Worm (Caenorhabditis elegans): ENCODE results near the gene Y70C5B.2.

- no peak for TF ChIP-seq nhr-28 (tag; optimal IDR thresholded peaks at IDR 0.05)
- no peak for TF ChIP-seq fos-1 (tag; optimal IDR thresholded peaks at IDR 0.05)
- no peak for TF ChIP-seq ceh-82 (tag; optimal IDR thresholded peaks at IDR 0.05)
- no peak for TF ChIP-seq ztf-11 (tag; optimal IDR thresholded peaks at IDR 0.05)
- TF ChIP-seq zag-1 (tag; optimal IDR thresholded peaks at IDR 0.05): no peak
- TF ChIP-seq nhr-41 (GFP tag; IDR thresholded peaks at IDR 0.05): no peak
- no peak for TF ChIP-seq snpc-4 (tag; optimal IDR thresholded peaks at IDR 0.05)
- no peak for TF ChIP-seq nhr-76 (tag; optimal IDR thresholded peaks at IDR 0.05)
- no peak for TF ChIP-seq ZK546.5 (tag; optimal IDR thresholded peaks at IDR 0.05)
- no peak for TF ChIP-seq dmd-8 (GFP tag; IDR thresholded peaks at IDR 0.05)
- TF ChIP-seq Y105C5A.15 (GFP tag; IDR thresholded peaks at IDR 0.05): no peak
These were observed 19.3 kb upstream of the Y70C5B.2 start, which contains the start of gene srw-44 for ce11 chrV:16679981-16680380.
